Worm (Caenorhabditis elegans): Measurements from ENCODE around the gene cyn-17.

DNA sequence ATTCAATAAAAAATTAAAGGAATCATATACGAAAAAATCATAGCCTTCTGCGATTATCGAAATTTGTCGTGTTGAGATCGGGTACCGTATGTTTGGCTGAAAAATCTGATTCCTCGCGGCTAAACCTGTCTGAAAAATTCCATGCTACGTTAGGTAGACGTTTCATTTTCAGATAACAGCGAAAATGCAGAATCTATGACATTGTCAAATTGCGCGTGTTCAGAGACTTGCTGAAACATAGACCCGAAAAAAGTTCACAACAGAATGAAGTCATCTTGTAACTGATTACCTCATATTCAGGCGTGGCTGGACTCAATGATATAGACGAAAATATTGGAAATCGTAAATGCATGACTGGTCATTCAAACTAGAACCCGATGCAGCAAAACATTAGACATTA lies 34.1 kb downstream of the cyn-17 start, which contains the start of gene srh-76:
- TF ChIP-seq nfya-1 (tag; optimal IDR thresholded peaks at IDR 0.05) = no peak
- no peak for TF ChIP-seq ama-1 (optimal IDR thresholded peaks at IDR 0.05)
- no peak for TF ChIP-seq unc-3 (GFP tag; conservative IDR thresholded peaks at IDR 0.05)
- TF ChIP-seq unc-3 (tag; optimal IDR thresholded peaks at IDR 0.05) = no peak
- no peak for TF ChIP-seq ets-4 (tag; optimal IDR thresholded peaks at IDR 0.05)
- TF ChIP-seq ceh-9 (tag; optimal IDR thresholded peaks at IDR 0.05) = no peak
- TF ChIP-seq unc-55 (GFP tag; optimal IDR thresholded peaks at IDR 0.05) = no peak
- TF ChIP-seq dmd-4 (tag; optimal IDR thresholded peaks at IDR 0.05; ENCODE audit: borderline replicate concordance) = no peak
- no peak for TF ChIP-seq gmeb-2 (tag; optimal IDR thresholded peaks at IDR 0.05)

All from whole organism, late embryonic.